Worm (Caenorhabditis elegans) whole organism, late embryonic: Measurements from ENCODE around the gene idpp-16.
A peak's percentile ranks its signal among the peaks of the same experiment; 100 is the strongest.

ENCODE experiments used
- C08G9.2 ChIP-seq: sonication (generic microtip); optimal IDR thresholded peaks from 2 replicates; lab custom pipeline; 2016; ENCODE audit warnings: mild to moderate bottlenecking, missing genetic modification characterization, moderate library complexity, missing compliant biosample characterization
- K02D7.2 ChIP-seq: sonication (generic microtip); optimal IDR thresholded peaks from 2 replicates; lab custom pipeline; 2017; ENCODE audit warnings: mild to moderate bottlenecking, missing genetic modification characterization, missing compliant biosample characterization
- T23F11.4 ChIP-seq: fragments of 200-800 bp; sonication (Bioruptor generic); optimal IDR thresholded peaks from 2 replicates; lab custom pipeline; 2018; ENCODE audit warnings: mild to moderate bottlenecking, missing genetic modification characterization, missing compliant biosample characterization
- ahr-1 ChIP-seq: sonication (generic microtip); optimal IDR thresholded peaks from 2 replicates; lab custom pipeline; 2016; ENCODE audit warnings: missing genetic modification characterization, missing compliant biosample characterization
- ama-1 ChIP-seq: fragments of 150-350 bp; optimal IDR thresholded peaks from 2 replicates; lab custom pipeline; 2014
- ceh-14 ChIP-seq: sonication (generic microtip); optimal IDR thresholded peaks from 2 replicates; lab custom pipeline; 2016; ENCODE audit warnings: missing genotype, missing genetic modification characterization, missing compliant biosample characterization
- ceh-19 ChIP-seq: fragments of 200-800 bp; sonication (Bioruptor generic); optimal IDR thresholded peaks from 2 replicates; lab custom pipeline; 2018; ENCODE audit warnings: mild to moderate bottlenecking, missing genetic modification characterization, missing compliant biosample characterization
- ceh-2 ChIP-seq: sonication (generic microtip); optimal IDR thresholded peaks from 2 replicates; lab custom pipeline; 2016; ENCODE audit warnings: missing genotype, missing genetic modification characterization, missing compliant biosample characterization
- ceh-31 ChIP-seq: sonication (generic microtip); optimal IDR thresholded peaks from 2 replicates; lab custom pipeline; 2016; ENCODE audit warnings: missing genetic modification characterization, missing compliant biosample characterization
- ceh-34 ChIP-seq: sonication (generic microtip); optimal IDR thresholded peaks from 2 replicates; lab custom pipeline; 2016; ENCODE audit warnings: mild to moderate bottlenecking, missing genetic modification characterization, missing compliant biosample characterization
- ceh-45 ChIP-seq: fragments of 200-800 bp; sonication (Bioruptor generic); IDR thresholded peaks from 2 replicates; pipeline ENCODE4 v1.3.6; 2022; ENCODE audit warnings: missing genetic modification reagents, missing genetic modification characterization, missing compliant biosample characterization
- ceh-6 ChIP-seq: fragments of 200-800 bp; sonication (Bioruptor generic); optimal IDR thresholded peaks from 2 replicates; lab custom pipeline; 2018; ENCODE audit warnings: mild to moderate bottlenecking, missing genetic modification characterization, missing compliant biosample characterization
- dmd-4 ChIP-seq: sonication (generic microtip); optimal IDR thresholded peaks from 2 replicates; lab custom pipeline; 2016; ENCODE audit warnings: borderline replicate concordance, missing genetic modification characterization, missing compliant biosample characterization
- dve-1 ChIP-seq: sonication (generic microtip); optimal IDR thresholded peaks from 2 replicates; lab custom pipeline; 2017; ENCODE audit warnings: antibody characterized with exemption, mild to moderate bottlenecking, missing genetic modification characterization, missing compliant biosample characterization
- elt-2 ChIP-seq: sonication (generic microtip); optimal IDR thresholded peaks from 2 replicates; lab custom pipeline; 2016; ENCODE audit warnings: missing genetic modification reagents, missing genetic modification characterization, missing compliant biosample characterization
- ets-4 ChIP-seq: sonication (generic microtip); optimal IDR thresholded peaks from 2 replicates; lab custom pipeline; 2016; ENCODE audit warnings: missing genetic modification characterization, missing compliant biosample characterization
- fax-1 ChIP-seq: sonication (generic microtip); optimal IDR thresholded peaks from 2 replicates; lab custom pipeline; 2016; ENCODE audit warnings: missing genotype, missing genetic modification characterization, missing compliant biosample characterization
- fkh-10 ChIP-seq: fragments of 150-350 bp; optimal IDR thresholded peaks from 2 replicates; lab custom pipeline; 2014; ENCODE audit warnings: missing biosample characterization, missing genetic modification reagents, missing genetic modification characterization
- gmeb-2 ChIP-seq: sonication (generic microtip); optimal IDR thresholded peaks from 2 replicates; lab custom pipeline; 2016; ENCODE audit warnings: missing genetic modification characterization, inconsistent platforms, missing compliant biosample characterization
- hlh-15 ChIP-seq: sonication (generic microtip); optimal IDR thresholded peaks from 2 replicates; lab custom pipeline; 2016; ENCODE audit warnings: missing genetic modification characterization, missing compliant biosample characterization
- lim-6 ChIP-seq: sonication (generic microtip); optimal IDR thresholded peaks from 2 replicates; lab custom pipeline; 2016; ENCODE audit warnings: missing genetic modification characterization, missing compliant biosample characterization
- mec-3 ChIP-seq: sonication (generic microtip); optimal IDR thresholded peaks from 2 replicates; lab custom pipeline; 2016; ENCODE audit warnings: borderline replicate concordance, missing genetic modification characterization, missing compliant biosample characterization
- nhr-232 ChIP-seq: sonication (generic microtip); optimal IDR thresholded peaks from 2 replicates; lab custom pipeline; 2016; ENCODE audit warnings: missing genetic modification characterization, missing compliant biosample characterization
- npax-4 ChIP-seq: sonication (generic microtip); optimal IDR thresholded peaks from 2 replicates; lab custom pipeline; 2016; ENCODE audit warnings: missing genetic modification characterization, missing compliant biosample characterization
- odd-2 ChIP-seq: sonication (generic microtip); optimal IDR thresholded peaks from 2 replicates; lab custom pipeline; 2017; ENCODE audit warnings: antibody characterized with exemption, mild to moderate bottlenecking, missing genetic modification characterization, missing compliant biosample characterization
- pag-3 ChIP-seq: sonication (generic microtip); optimal IDR thresholded peaks from 2 replicates; lab custom pipeline; 2016; ENCODE audit warnings: missing compliant biosample characterization, missing genetic modification characterization, borderline replicate concordance
- pax-1 ChIP-seq: fragments of 150-350 bp; optimal IDR thresholded peaks from 2 replicates; lab custom pipeline; 2014; ENCODE audit warnings: missing biosample characterization, missing genetic modification characterization
- pha-4 ChIP-seq: fragments of 150-350 bp; optimal IDR thresholded peaks from 2 replicates; lab custom pipeline; 2018; ENCODE audit warnings: missing biosample characterization, missing genetic modification reagents, missing genetic modification characterization
- pqm-1 ChIP-seq: sonication (generic microtip); optimal IDR thresholded peaks from 2 replicates; lab custom pipeline; 2016; ENCODE audit warnings: missing genetic modification characterization, missing compliant biosample characterization
- pros-1 ChIP-seq: fragments of 150-350 bp; optimal IDR thresholded peaks from 2 replicates; lab custom pipeline; 2014; ENCODE audit warnings: missing biosample characterization, missing genetic modification reagents, missing genetic modification characterization
- ref-2 ChIP-seq: sonication (generic microtip); optimal IDR thresholded peaks from 2 replicates; lab custom pipeline; 2016; ENCODE audit warnings: missing genetic modification characterization, missing compliant biosample characterization
- rnt-1 ChIP-seq: sonication (generic microtip); optimal IDR thresholded peaks from 2 replicates; lab custom pipeline; 2016; ENCODE audit warnings: missing genetic modification characterization, missing compliant biosample characterization
- sox-2 ChIP-seq: fragments of 200-800 bp; sonication (Bioruptor generic); IDR thresholded peaks from 2 replicates; pipeline ENCODE4 v1.3.6; 2022; ENCODE audit warnings: missing genetic modification reagents, missing genetic modification characterization, missing compliant biosample characterization
- sox-4 ChIP-seq: sonication (generic microtip); optimal IDR thresholded peaks from 2 replicates; lab custom pipeline; 2017; ENCODE audit warnings: mild to moderate bottlenecking, missing genetic modification characterization, inconsistent platforms, missing compliant biosample characterization
- syd-9 ChIP-seq: sonication (generic microtip); optimal IDR thresholded peaks from 2 replicates; lab custom pipeline; 2016; ENCODE audit warnings: mild to moderate bottlenecking, missing genetic modification characterization, moderate library complexity, missing compliant biosample characterization
- tbx-2 ChIP-seq: sonication (generic microtip); optimal IDR thresholded peaks from 2 replicates; lab custom pipeline; 2016; ENCODE audit warnings: missing genetic modification characterization, missing compliant biosample characterization
- unc-42 ChIP-seq: sonication (generic microtip); optimal IDR thresholded peaks from 2 replicates; lab custom pipeline; 2016; ENCODE audit warnings: missing genotype, missing genetic modification characterization, missing compliant biosample characterization
- zip-5 ChIP-seq: sonication (generic microtip); optimal IDR thresholded peaks from 2 replicates; lab custom pipeline; 2016; ENCODE audit warnings: missing genetic modification characterization, missing compliant biosample characterization
- ztf-16 ChIP-seq: sonication (generic microtip); optimal IDR thresholded peaks from 2 replicates; lab custom pipeline; 2017; ENCODE audit warnings: missing genetic modification characterization, missing compliant biosample characterization

idpp-16 gene

DNA sequence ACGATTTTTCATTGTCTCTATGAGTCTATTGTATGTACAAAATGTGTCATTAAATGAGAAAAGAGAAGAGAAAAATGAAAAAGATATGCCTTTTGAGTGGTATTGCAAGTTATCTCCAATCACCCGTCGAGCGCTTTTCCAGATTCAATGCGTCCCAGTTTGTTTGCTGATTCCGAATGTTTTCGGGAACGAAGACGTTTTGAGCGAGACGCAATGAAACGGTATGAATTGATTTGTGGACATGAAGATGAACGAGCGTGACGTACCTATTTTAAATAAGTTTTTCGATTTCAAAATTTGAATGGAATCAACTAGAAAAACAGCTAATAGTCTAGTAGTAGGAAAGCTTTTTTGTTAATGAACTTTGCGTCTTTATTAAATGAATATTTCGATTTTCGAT, 10.5 kb upstream of the idpp-16 start:
- TF ChIP-seq ceh-14 (no peak), rnt-1 (no peak), sox-2 (no peak), dmd-4 (tag; lab: Kevin White, UChicago) (no peak), ceh-6 (GFP tag; lab: Kevin White, UChicago) (no peak), mec-3 (no peak), ceh-19 (GFP tag; lab: Kevin White, UChicago) (no peak), fkh-10 (GFP tag; lab: Kevin White, UChicago) (no peak), ceh-45 (GFP tag; lab: Robert Waterston, UW) (no peak), sox-4 (tag; lab: Kevin White, UChicago) (no peak), pqm-1 (tag; lab: Kevin White, UChicago) (no peak), fax-1 (tag; lab: Kevin White, UChicago) (no peak), ceh-2 (tag; lab: Kevin White, UChicago) (no peak)

ce11 chrV:11615948-11616681, 9.8 kb upstream of the idpp-16 start, which contains the start of gene nlp-24:
nlp-24 (plus strand) TSS chrV:11616376.
- no peak for TF ChIP-seq unc-42 (tag; lab: Kevin White, UChicago)
- no peak for TF ChIP-seq ets-4
- no peak for TF ChIP-seq odd-2 (tag; lab: Kevin White, UChicago)
- TF ChIP-seq npax-4 (tag; lab: Kevin White, UChicago) = no peak
- TF ChIP-seq T23F11.4 (GFP tag; lab: Kevin White, UChicago) = no peak
- no peak for TF ChIP-seq zip-5 (tag; lab: Kevin White, UChicago)
- TF ChIP-seq K02D7.2 (tag; lab: Kevin White, UChicago) = no peak
- TF ChIP-seq ceh-34 (tag; lab: Kevin White, UChicago) = no peak
- no peak for TF ChIP-seq ceh-19 (GFP tag; lab: Kevin White, UChicago)
- no peak for TF ChIP-seq dve-1 (tag; lab: Kevin White, UChicago)
- TF ChIP-seq ahr-1 (tag; lab: Kevin White, UChicago) = no peak
- TF ChIP-seq ceh-2 (tag; lab: Kevin White, UChicago) = no peak
- TF ChIP-seq tbx-2 (tag; lab: Kevin White, UChicago) = no peak
- no peak for TF ChIP-seq ceh-31 (tag; lab: Kevin White, UChicago)
- TF ChIP-seq ceh-45 (GFP tag; lab: Robert Waterston, UW) = no peak
- TF ChIP-seq nhr-232 (tag; lab: Kevin White, UChicago) = no peak
- no peak for TF ChIP-seq rnt-1
- TF ChIP-seq pag-3 (tag; lab: Kevin White, UChicago) = no peak
- TF ChIP-seq, all 69 proteins: peak for 0

DNA sequence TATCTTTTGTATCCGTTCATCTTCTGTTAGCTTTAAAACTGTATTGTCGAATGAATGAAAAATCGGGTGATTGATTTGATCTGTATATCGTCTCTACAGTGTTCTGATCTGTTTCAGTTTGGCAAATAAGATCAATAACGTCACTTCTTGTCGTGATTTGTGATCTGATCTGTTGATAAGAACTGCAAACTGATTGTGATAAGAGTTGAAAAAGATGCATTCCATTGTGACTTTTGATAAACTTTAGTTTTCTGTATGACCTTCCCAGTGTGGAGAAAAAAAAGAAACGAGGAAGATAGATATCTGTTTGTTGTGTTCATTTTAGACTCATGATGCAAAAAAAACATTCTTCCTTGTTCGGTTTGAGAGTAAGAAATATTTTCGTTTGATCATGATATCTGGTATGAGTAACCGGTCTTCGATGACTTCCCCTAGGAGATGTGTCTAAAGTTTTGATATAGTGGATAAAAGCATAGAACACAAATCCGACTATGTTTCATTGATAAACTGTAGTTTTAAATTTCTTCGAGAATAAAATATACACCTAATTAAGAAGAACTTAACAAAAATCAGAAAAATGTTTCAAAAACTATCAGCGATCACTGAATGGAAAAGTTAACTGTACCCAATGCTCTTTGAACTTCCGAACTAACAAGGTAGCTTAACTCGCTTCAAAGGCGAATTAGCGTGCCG, 8.6 kb upstream of the idpp-16 start:
- TF ChIP-seq unc-42 (tag; lab: Kevin White, UChicago) (no peak), syd-9 (tag; lab: Kevin White, UChicago) (no peak), elt-2 (tag; lab: Kevin White, UChicago) (peak; percentile 80), ama-1 (lab: Kevin White, UChicago) (no peak)

DNA sequence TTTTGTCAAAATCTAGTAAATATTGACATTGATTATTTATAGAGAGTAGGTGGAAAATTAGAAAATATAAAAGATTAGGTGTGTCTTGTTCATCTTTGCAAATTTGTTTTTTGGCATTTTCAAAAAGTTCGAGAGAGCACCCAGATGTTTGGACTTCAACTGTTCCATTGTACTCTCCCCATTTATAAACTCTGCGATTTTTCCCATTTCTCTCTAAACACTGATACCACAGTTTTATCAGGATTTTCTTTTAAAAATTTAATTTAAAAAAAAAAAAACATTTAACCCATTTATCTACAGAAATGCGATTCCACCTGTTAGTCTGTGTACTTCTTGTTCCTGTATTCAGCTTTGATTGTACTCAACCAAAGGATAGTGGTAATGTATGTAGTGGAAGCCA, 6.7 kb upstream of the idpp-16 start, which contains the start of gene tag-290:
Gene tag-290 (plus strand): TSS at position 301 of the 400 bp plus-strand sequence.
- TF ChIP-seq ceh-45 (GFP tag; lab: Robert Waterston, UW) (no peak), ref-2 (tag; lab: Kevin White, UChicago) (no peak), ceh-34 (tag; lab: Kevin White, UChicago) (no peak), pha-4 (tag; lab: Kevin White, UChicago) (no peak), pros-1 (tag; lab: Kevin White, UChicago) (no peak), gmeb-2 (tag; lab: Kevin White, UChicago) (no peak), ztf-16 (tag; lab: Kevin White, UChicago) (no peak), hlh-15 (no peak), C08G9.2 (no peak), sox-4 (tag; lab: Kevin White, UChicago) (no peak), pqm-1 (tag; lab: Kevin White, UChicago) (no peak), syd-9 (tag; lab: Kevin White, UChicago) (no peak), lim-6 (tag; lab: Kevin White, UChicago) (no peak), ceh-14 (no peak), pax-1 (tag; lab: Kevin White, UChicago) (no peak)
